Fruit fly (Drosophila melanogaster) whole organism, adult: ENCODE data around the gene Fum1.
A peak's percentile ranks its signal among the peaks of the same experiment; 100 is the strongest.

Source experiments
- CG11617 ChIP-seq: fragments of 200-800 bp; sonication (Bioruptor generic); optimal IDR thresholded peaks from 2 replicates; lab custom pipeline; 2017; ENCODE audit warnings: mild to moderate bottlenecking, missing biosample characterization, missing genetic modification reagents, missing genetic modification characterization
- CG12768 ChIP-seq: fragments of 200-800 bp; sonication (Bioruptor generic); optimal IDR thresholded peaks from 2 replicates; lab custom pipeline; 2017; ENCODE audit warnings: missing biosample characterization, missing genetic modification characterization, mild to moderate bottlenecking, moderate library complexity, missing genetic modification reagents
- CG14711 ChIP-seq: fragments of 200-800 bp; sonication (Bioruptor generic); optimal IDR thresholded peaks from 2 replicates; lab custom pipeline; 2018; ENCODE audit warnings: missing biosample characterization, mild to moderate bottlenecking, missing genetic modification characterization, moderate library complexity
- CG1620 ChIP-seq: fragments of 200-800 bp; sonication (Bioruptor generic); optimal IDR thresholded peaks from 2 replicates; lab custom pipeline; 2016; ENCODE audit warnings: missing biosample characterization, missing genetic modification characterization
- CG33017 ChIP-seq: fragments of 200-800 bp; sonication (Bioruptor generic); optimal IDR thresholded peaks from 2 replicates; lab custom pipeline; 2018; ENCODE audit warnings: missing biosample characterization, mild to moderate bottlenecking, missing genetic modification characterization, moderate library complexity
- CG5204 ChIP-seq: fragments of 200-800 bp; sonication (Bioruptor generic); optimal IDR thresholded peaks from 2 replicates; lab custom pipeline; 2016; ENCODE audit warnings: missing biosample characterization, missing genetic modification characterization
- CG7045 ChIP-seq: fragments of 200-800 bp; sonication (Bioruptor generic); optimal IDR thresholded peaks from 2 replicates; lab custom pipeline; 2017; ENCODE audit warnings: missing biosample characterization, mild to moderate bottlenecking, missing genetic modification characterization
- CG7101 ChIP-seq: fragments of 200-800 bp; sonication (Bioruptor generic); optimal IDR thresholded peaks from 2 replicates; lab custom pipeline; 2018; ENCODE audit warnings: missing biosample characterization, mild to moderate bottlenecking, missing genetic modification characterization, moderate library complexity
- Clk ChIP-seq: fragments of 200-800 bp; sonication (Bioruptor generic); optimal IDR thresholded peaks from 2 replicates; lab custom pipeline; 2017; ENCODE audit warnings: missing biosample characterization, missing genetic modification characterization
- Crg-1 ChIP-seq: fragments of 200-800 bp; sonication (Bioruptor generic); optimal IDR thresholded peaks from 2 replicates; lab custom pipeline; 2016; ENCODE audit warnings: missing biosample characterization, missing genetic modification characterization
- Hr96 ChIP-seq: fragments of 200-800 bp; sonication (Bioruptor generic); optimal IDR thresholded peaks from 2 replicates; lab custom pipeline; 2016; ENCODE audit warnings: missing biosample characterization, missing genetic modification characterization
- Mnt ChIP-seq: fragments of 200-800 bp; sonication (Bioruptor generic); optimal IDR thresholded peaks from 2 replicates; lab custom pipeline; 2016; ENCODE audit warnings: missing biosample characterization, mild to moderate bottlenecking, missing genetic modification characterization
- bab1 ChIP-seq: fragments of 200-800 bp; sonication (Bioruptor generic); optimal IDR thresholded peaks from 3 replicates; lab custom pipeline; 2019; ENCODE audit warnings: missing biosample characterization, mild to moderate bottlenecking, missing genetic modification characterization, moderate library complexity
- cic ChIP-seq: fragments of 200-800 bp; sonication (Bioruptor generic); optimal IDR thresholded peaks from 2 replicates; lab custom pipeline; 2017; ENCODE audit warnings: missing biosample characterization, mild to moderate bottlenecking, missing genetic modification characterization, moderate library complexity
- cnc ChIP-seq, 2 experiments: fragments of >200 bp; optimal IDR thresholded peaks; 2 replicates each; lab custom pipeline; 2017
- kay ChIP-seq: fragments of 200-800 bp; sonication (Bioruptor generic); peaks from one replicate; lab custom pipeline; 2016; ENCODE audit warnings: missing biosample characterization, missing genetic modification characterization, borderline replicate concordance
- ovo ChIP-seq: fragments of 200-800 bp; sonication (Bioruptor generic); optimal IDR thresholded peaks from 2 replicates; lab custom pipeline; 2016; ENCODE audit warnings: missing biosample characterization, missing genetic modification characterization
- pad ChIP-seq: fragments of 200-800 bp; sonication (Bioruptor generic); optimal IDR thresholded peaks from 3 replicates; lab custom pipeline; 2017; ENCODE audit warnings: missing biosample characterization, missing genetic modification characterization, mild to moderate bottlenecking, moderate library complexity, missing genetic modification reagents
- tj ChIP-seq: fragments of 200-800 bp; sonication (Bioruptor generic); optimal IDR thresholded peaks from 3 replicates; lab custom pipeline; 2017; ENCODE audit warnings: missing biosample characterization, mild to moderate bottlenecking, missing genetic modification characterization, moderate library complexity
- toe ChIP-seq: fragments of 200-800 bp; sonication (Bioruptor generic); optimal IDR thresholded peaks from 2 replicates; lab custom pipeline; 2016; ENCODE audit warnings: missing biosample characterization, missing genetic modification characterization

Gene Fum1

dm6 chrX:6702591-6702990 is 24.4 kb downstream of the Fum1 start:
- TF ChIP-seq Hr96 (GFP tag; lab: Kevin White, UChicago) = no peak
- no peak for TF ChIP-seq CG33017 (tag; lab: Kevin White, UChicago)
- peak; percentile 1 for TF ChIP-seq cic (GFP tag; lab: Kevin White, UChicago)

- TF ChIP-seq bab1 (GFP tag; lab: Kevin White, UChicago) (no peak), cnc (optimal IDR thresholded peaks at IDR 0.05; lab: Kevin White, UChicago) (no peak), CG11617 (GFP tag; lab: Kevin White, UChicago) (peak; percentile 4), toe (GFP tag; lab: Kevin White, UChicago) (no peak), ovo (GFP tag; lab: Kevin White, UChicago) (no peak), Crg-1 (GFP tag; lab: Kevin White, UChicago) (no peak), cic (GFP tag; lab: Kevin White, UChicago) (no peak), kay (GFP tag; lab: Kevin White, UChicago) (peak; percentile 36), CG7045 (GFP tag; lab: Kevin White, UChicago) (no peak), CG12768 (GFP tag; lab: Kevin White, UChicago) (no peak), pad (no peak)
Measured at dm6 chrX:6703237-6703636, 25.0 kb downstream of the Fum1 start.

dm6 chrX:6703957-6704356 is 25.7 kb downstream of the Fum1 start:
- TF ChIP-seq ovo (GFP tag; lab: Kevin White, UChicago) (no peak), pad (no peak), Clk (GFP tag; lab: Kevin White, UChicago) (no peak), tj (GFP tag; lab: Kevin White, UChicago) (no peak), CG11617 (GFP tag; lab: Kevin White, UChicago) (no peak), bab1 (GFP tag; lab: Kevin White, UChicago) (no peak), CG5204 (GFP tag; lab: Kevin White, UChicago) (no peak), kay (GFP tag; lab: Kevin White, UChicago) (no peak), Hr96 (GFP tag; lab: Kevin White, UChicago) (no peak), CG1620 (GFP tag; lab: Kevin White, UChicago) (no peak), CG12768 (GFP tag; lab: Kevin White, UChicago) (no peak), CG7101 (no peak), CG33017 (tag; lab: Kevin White, UChicago) (no peak), cic (GFP tag; lab: Kevin White, UChicago) (no peak)

dm6 chrX:6705059-6705802 is 27.0 kb downstream of the Fum1 start:
- no peak for TF ChIP-seq CG1620 (GFP tag; lab: Kevin White, UChicago)
- no peak for TF ChIP-seq pad
- TF ChIP-seq toe (GFP tag; lab: Kevin White, UChicago) = peak; percentile 6
- peak; percentile 66 for TF ChIP-seq cic (GFP tag; lab: Kevin White, UChicago)
- peak; percentile 33 for TF ChIP-seq Mnt (GFP tag; lab: Kevin White, UChicago)
- peak; percentile 24 for TF ChIP-seq CG7101
- peak; percentile 2 for TF ChIP-seq CG7045 (GFP tag; lab: Kevin White, UChicago)
- no peak for TF ChIP-seq Crg-1 (GFP tag; lab: Kevin White, UChicago)
- TF ChIP-seq CG14711 (tag; lab: Kevin White, UChicago) = peak; percentile 0
- no peak for TF ChIP-seq Clk (GFP tag; lab: Kevin White, UChicago)
- no peak for TF ChIP-seq CG5204 (GFP tag; lab: Kevin White, UChicago)
- TF ChIP-seq cnc (optimal IDR thresholded peaks at IDR 0.05; lab: Kevin White, UChicago) = no peak
- peak; percentile 47 for TF ChIP-seq Hr96 (GFP tag; lab: Kevin White, UChicago)
- TF ChIP-seq bab1 (GFP tag; lab: Kevin White, UChicago) = no peak
- TF ChIP-seq CG11617 (GFP tag; lab: Kevin White, UChicago) = peak; percentile 24
- TF ChIP-seq CG12768 (GFP tag; lab: Kevin White, UChicago) = peak; percentile 13
- no peak for TF ChIP-seq ovo (GFP tag; lab: Kevin White, UChicago)
- TF ChIP-seq tj (GFP tag; lab: Kevin White, UChicago) = peak; percentile 87
- no peak for TF ChIP-seq CG33017 (tag; lab: Kevin White, UChicago)
- no peak for TF ChIP-seq kay (GFP tag; lab: Kevin White, UChicago)

dm6 chrX:6705890-6706289 is 27.7 kb downstream of the Fum1 start:
- no peak for TF ChIP-seq CG1620 (GFP tag; lab: Kevin White, UChicago)

dm6 chrX:6706570-6707306 is 28.5 kb downstream of the Fum1 start:
- peak; percentile 23 for TF ChIP-seq bab1 (GFP tag; lab: Kevin White, UChicago)
- no peak for TF ChIP-seq Mnt (GFP tag; lab: Kevin White, UChicago)
- TF ChIP-seq cic (GFP tag; lab: Kevin White, UChicago) = peak; percentile 67
